Worm (Caenorhabditis elegans) whole organism, late embryonic: ENCODE results near the gene sre-13.

Source experiments
- pag-3 ChIP-seq: sonication (generic microtip); optimal IDR thresholded peaks from 2 replicates; lab custom pipeline; 2016; ENCODE audit warnings: missing compliant biosample characterization, missing genetic modification characterization, borderline replicate concordance
- pqm-1 ChIP-seq: sonication (generic microtip); optimal IDR thresholded peaks from 2 replicates; lab custom pipeline; 2016; ENCODE audit warnings: missing genetic modification characterization, missing compliant biosample characterization

ce11 chrII:14587407-14587806 is 49.2 kb downstream of the sre-13 start, which contains the start of gene C01G12.5:
- no peak for TF ChIP-seq pqm-1 (tag; lab: Kevin White, UChicago)
- TF ChIP-seq pag-3 (tag; lab: Kevin White, UChicago) = no peak
